Worm (Caenorhabditis elegans) whole organism, early embryonic: Measurements from ENCODE around the gene dsb-3.

Experiments
- ama-1 ChIP-seq: fragments of 150-350 bp; optimal IDR thresholded peaks from 2 replicates; lab custom pipeline; 2014
- hmg-4 ChIP-seq: fragments of 200-800 bp; sonication (Bioruptor generic); optimal IDR thresholded peaks from 2 replicates; lab custom pipeline; 2018; ENCODE audit warnings: mild to moderate bottlenecking, missing genetic modification characterization, missing compliant biosample characterization

DNA sequence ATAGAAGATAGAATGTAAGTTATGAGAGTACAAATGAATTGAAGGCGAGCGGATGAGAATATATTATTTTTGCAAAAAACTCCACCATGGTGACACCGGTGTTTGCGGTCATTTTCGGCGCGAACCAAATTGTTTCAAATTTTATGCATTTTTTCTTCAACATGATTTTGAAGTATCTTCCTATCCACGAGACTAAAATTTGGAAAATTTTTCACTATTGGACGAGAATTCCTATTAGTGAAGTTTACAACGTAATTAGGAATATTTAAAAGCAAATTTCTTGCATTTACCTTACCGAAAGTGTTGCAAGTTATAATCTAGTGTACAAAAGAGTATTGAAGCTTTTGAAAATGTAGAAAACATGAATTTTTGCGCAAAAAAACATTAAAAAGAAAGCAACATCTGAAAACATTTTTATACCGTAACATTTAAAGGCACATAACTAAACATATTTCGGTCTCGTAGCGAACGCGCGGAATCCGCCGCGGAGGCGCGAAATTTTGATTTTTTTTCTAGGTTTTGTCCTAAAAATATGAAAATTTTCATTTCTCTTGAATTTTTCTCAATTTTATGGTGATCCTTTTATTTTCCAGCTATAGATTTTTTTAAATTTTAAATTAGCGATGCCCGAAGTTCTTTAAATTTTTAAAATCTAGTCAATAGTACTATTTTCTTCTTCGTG lies 37.1 kb upstream of the dsb-3 start, which contains the start of gene sgo-1:
- TF ChIP-seq hmg-4, result no peak
- no peak for TF ChIP-seq ama-1 (lab: Kevin White, UChicago)
